Fruit fly (Drosophila melanogaster) whole organism, adult: ENCODE results near the gene Sil1.

Source experiments
- CG11617 ChIP-seq: fragments of 200-800 bp; sonication (Bioruptor generic); optimal IDR thresholded peaks from 2 replicates; lab custom pipeline; 2017; ENCODE audit warnings: mild to moderate bottlenecking, missing biosample characterization, missing genetic modification reagents, missing genetic modification characterization
- CG14711 ChIP-seq: fragments of 200-800 bp; sonication (Bioruptor generic); optimal IDR thresholded peaks from 2 replicates; lab custom pipeline; 2018; ENCODE audit warnings: missing biosample characterization, mild to moderate bottlenecking, missing genetic modification characterization, moderate library complexity
- CG1620 ChIP-seq: fragments of 200-800 bp; sonication (Bioruptor generic); optimal IDR thresholded peaks from 2 replicates; lab custom pipeline; 2016; ENCODE audit warnings: missing biosample characterization, missing genetic modification characterization
- CG33017 ChIP-seq: fragments of 200-800 bp; sonication (Bioruptor generic); optimal IDR thresholded peaks from 2 replicates; lab custom pipeline; 2018; ENCODE audit warnings: missing biosample characterization, mild to moderate bottlenecking, missing genetic modification characterization, moderate library complexity
- CG5204 ChIP-seq: fragments of 200-800 bp; sonication (Bioruptor generic); optimal IDR thresholded peaks from 2 replicates; lab custom pipeline; 2016; ENCODE audit warnings: missing biosample characterization, missing genetic modification characterization
- CG7045 ChIP-seq: fragments of 200-800 bp; sonication (Bioruptor generic); optimal IDR thresholded peaks from 2 replicates; lab custom pipeline; 2017; ENCODE audit warnings: missing biosample characterization, mild to moderate bottlenecking, missing genetic modification characterization
- CG7101 ChIP-seq: fragments of 200-800 bp; sonication (Bioruptor generic); optimal IDR thresholded peaks from 2 replicates; lab custom pipeline; 2018; ENCODE audit warnings: missing biosample characterization, mild to moderate bottlenecking, missing genetic modification characterization, moderate library complexity
- Clk ChIP-seq: fragments of 200-800 bp; sonication (Bioruptor generic); optimal IDR thresholded peaks from 2 replicates; lab custom pipeline; 2017; ENCODE audit warnings: missing biosample characterization, missing genetic modification characterization
- Crg-1 ChIP-seq: fragments of 200-800 bp; sonication (Bioruptor generic); optimal IDR thresholded peaks from 2 replicates; lab custom pipeline; 2016; ENCODE audit warnings: missing biosample characterization, missing genetic modification characterization
- Hr96 ChIP-seq: fragments of 200-800 bp; sonication (Bioruptor generic); optimal IDR thresholded peaks from 2 replicates; lab custom pipeline; 2016; ENCODE audit warnings: missing biosample characterization, missing genetic modification characterization
- Mnt ChIP-seq: fragments of 200-800 bp; sonication (Bioruptor generic); optimal IDR thresholded peaks from 2 replicates; lab custom pipeline; 2016; ENCODE audit warnings: missing biosample characterization, mild to moderate bottlenecking, missing genetic modification characterization
- bab1 ChIP-seq: fragments of 200-800 bp; sonication (Bioruptor generic); optimal IDR thresholded peaks from 3 replicates; lab custom pipeline; 2019; ENCODE audit warnings: missing biosample characterization, mild to moderate bottlenecking, missing genetic modification characterization, moderate library complexity
- cic ChIP-seq: fragments of 200-800 bp; sonication (Bioruptor generic); optimal IDR thresholded peaks from 2 replicates; lab custom pipeline; 2017; ENCODE audit warnings: missing biosample characterization, mild to moderate bottlenecking, missing genetic modification characterization, moderate library complexity
- cnc ChIP-seq, 2 experiments: fragments of >200 bp; optimal IDR thresholded peaks; 2 replicates each; lab custom pipeline; 2017
- kay ChIP-seq: fragments of 200-800 bp; sonication (Bioruptor generic); peaks from one replicate; lab custom pipeline; 2016; ENCODE audit warnings: missing biosample characterization, missing genetic modification characterization, borderline replicate concordance
- ovo ChIP-seq: fragments of 200-800 bp; sonication (Bioruptor generic); optimal IDR thresholded peaks from 2 replicates; lab custom pipeline; 2016; ENCODE audit warnings: missing biosample characterization, missing genetic modification characterization
- pad ChIP-seq: fragments of 200-800 bp; sonication (Bioruptor generic); optimal IDR thresholded peaks from 3 replicates; lab custom pipeline; 2017; ENCODE audit warnings: missing biosample characterization, missing genetic modification characterization, mild to moderate bottlenecking, moderate library complexity, missing genetic modification reagents
- tj ChIP-seq: fragments of 200-800 bp; sonication (Bioruptor generic); optimal IDR thresholded peaks from 3 replicates; lab custom pipeline; 2017; ENCODE audit warnings: missing biosample characterization, mild to moderate bottlenecking, missing genetic modification characterization, moderate library complexity
- toe ChIP-seq: fragments of 200-800 bp; sonication (Bioruptor generic); optimal IDR thresholded peaks from 2 replicates; lab custom pipeline; 2016; ENCODE audit warnings: missing biosample characterization, missing genetic modification characterization

Gene Sil1

dm6 chr3R:25241507-25242070, 6.3 kb upstream of the Sil1 start, which contains the start of gene CG11854:
Gene CG11854 (plus strand): TSS chr3R:25242020.
- TF ChIP-seq pad (GFP tag; lab: Kevin White, UChicago): no peak
- TF ChIP-seq Mnt (GFP tag; lab: Kevin White, UChicago): no peak
- no peak for TF ChIP-seq Crg-1 (GFP tag; lab: Kevin White, UChicago)
- no peak for TF ChIP-seq cnc (optimal IDR thresholded peaks at IDR 0.05; lab: Kevin White, UChicago)
- no peak for TF ChIP-seq kay (GFP tag; lab: Kevin White, UChicago)
- TF ChIP-seq CG5204 (GFP tag; lab: Kevin White, UChicago): no peak
- TF ChIP-seq CG14711 (tag; lab: Kevin White, UChicago): no peak
- TF ChIP-seq CG1620 (GFP tag; lab: Kevin White, UChicago): no peak
- TF ChIP-seq Hr96 (GFP tag; lab: Kevin White, UChicago): no peak
- no peak for TF ChIP-seq bab1

dm6 chr3R:25239880-25240279, 4.6 kb upstream of the Sil1 start, which contains the start of gene to:
Gene to (plus strand): TSS chr3R:25240180.
- TF ChIP-seq kay (GFP tag; lab: Kevin White, UChicago): no peak
- TF ChIP-seq CG14711 (tag; lab: Kevin White, UChicago): no peak
- TF ChIP-seq Mnt (GFP tag; lab: Kevin White, UChicago): no peak

dm6 chr3R:25238771-25239700, 3.7 kb upstream of the Sil1 start:
- TF ChIP-seq Crg-1 (GFP tag; lab: Kevin White, UChicago) (no peak), bab1 (no peak)

dm6 chr3R:25237314-25237713, 2.0 kb upstream of the Sil1 start, which contains the start of gene Jhbp7:
Gene Jhbp7 (plus strand): TSS chr3R:25237614.
- no peak for TF ChIP-seq kay (GFP tag; lab: Kevin White, UChicago)
- TF ChIP-seq CG1620 (GFP tag; lab: Kevin White, UChicago): no peak
- TF ChIP-seq Mnt (GFP tag; lab: Kevin White, UChicago): no peak
- no peak for TF ChIP-seq CG33017
- no peak for TF ChIP-seq CG7045 (GFP tag; lab: Kevin White, UChicago)
- no peak for TF ChIP-seq toe
- no peak for TF ChIP-seq Hr96 (GFP tag; lab: Kevin White, UChicago)
- no peak for TF ChIP-seq cic (GFP tag; lab: Kevin White, UChicago)
- no peak for TF ChIP-seq cnc (optimal IDR thresholded peaks at IDR 0.05; lab: Kevin White, UChicago)
- no peak for TF ChIP-seq CG5204 (GFP tag; lab: Kevin White, UChicago)
- no peak for TF ChIP-seq Clk (GFP tag; lab: Kevin White, UChicago)
- TF ChIP-seq CG11617: no peak
- TF ChIP-seq tj (GFP tag; lab: Kevin White, UChicago): no peak
- no peak for TF ChIP-seq pad (GFP tag; lab: Kevin White, UChicago)
- no peak for TF ChIP-seq CG7101
- no peak for TF ChIP-seq CG14711 (tag; lab: Kevin White, UChicago)
- no peak for TF ChIP-seq ovo (GFP tag; lab: Kevin White, UChicago)

DNA sequence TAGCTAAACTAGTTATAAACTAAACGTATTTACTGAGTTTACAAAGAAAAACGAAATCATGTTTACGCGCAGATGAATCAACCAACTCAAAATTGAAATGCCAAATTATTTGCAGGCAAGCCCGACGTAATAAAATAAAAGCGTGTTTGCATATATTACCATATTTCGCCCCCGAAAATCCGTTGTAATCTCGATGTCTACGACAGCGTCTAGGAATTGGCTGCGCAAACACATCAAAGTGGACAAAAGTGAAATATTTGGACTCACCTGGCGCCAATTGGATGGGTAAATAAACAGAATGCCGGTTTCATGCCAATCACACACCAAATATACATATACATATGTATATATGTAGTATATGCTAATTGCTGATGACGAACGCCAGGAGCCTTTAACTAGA, 792 bp upstream of the Sil1 start:
- TF ChIP-seq toe: no peak
- TF ChIP-seq bab1: no peak
- TF ChIP-seq CG11617: no peak
- TF ChIP-seq pad (GFP tag; lab: Kevin White, UChicago): no peak
- no peak for TF ChIP-seq Crg-1 (GFP tag; lab: Kevin White, UChicago)
- no peak for TF ChIP-seq Clk (GFP tag; lab: Kevin White, UChicago)
- TF ChIP-seq CG7045 (GFP tag; lab: Kevin White, UChicago): no peak
- TF ChIP-seq CG7101: no peak
- TF ChIP-seq Hr96 (GFP tag; lab: Kevin White, UChicago): no peak
- TF ChIP-seq CG33017: no peak
- no peak for TF ChIP-seq CG14711 (tag; lab: Kevin White, UChicago)
- no peak for TF ChIP-seq CG1620 (GFP tag; lab: Kevin White, UChicago)
- TF ChIP-seq ovo (GFP tag; lab: Kevin White, UChicago): no peak

DNA sequence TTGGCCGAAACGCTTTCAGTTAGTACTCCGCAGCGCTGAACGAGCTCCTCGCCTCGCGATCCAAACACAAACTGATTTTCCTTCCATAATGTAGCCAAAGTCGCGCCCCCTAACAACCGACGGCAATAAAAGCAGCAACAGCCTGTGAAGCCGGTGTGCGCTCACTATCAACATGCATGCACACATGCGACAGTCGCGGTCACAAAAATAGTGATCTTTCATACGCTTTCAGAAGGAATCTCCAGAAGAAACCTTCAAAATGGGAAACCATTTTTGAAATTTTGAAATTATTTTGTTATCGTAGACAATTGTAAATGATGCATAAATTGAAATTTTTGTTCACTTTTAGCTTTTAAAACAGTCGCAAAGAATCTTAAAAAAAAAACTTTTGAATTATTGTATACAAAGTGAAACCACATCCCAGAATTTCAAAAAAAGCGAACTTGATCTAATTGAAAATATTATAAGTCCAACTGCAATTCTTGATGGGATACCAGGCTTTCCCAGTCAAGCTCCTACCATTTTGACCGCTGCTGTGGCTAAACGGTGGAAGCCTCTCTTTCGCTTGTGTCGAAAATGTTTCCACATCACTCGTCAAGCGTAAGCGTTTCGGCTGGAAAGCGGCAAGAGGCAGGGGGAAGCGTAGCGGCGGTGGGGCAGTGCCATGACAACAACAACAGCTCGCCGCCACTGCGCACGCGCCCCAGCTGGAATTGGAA, 2.9 kb downstream of the Sil1 start, which contains the start of gene Cad96Cb:
Cad96Cb (minus strand) TSS at position 51 of the 719 bp plus-strand sequence.
- TF ChIP-seq CG5204 (GFP tag; lab: Kevin White, UChicago) (no peak), bab1 (no peak), pad (GFP tag; lab: Kevin White, UChicago) (no peak), CG14711 (tag; lab: Kevin White, UChicago) (no peak), Hr96 (GFP tag; lab: Kevin White, UChicago) (no peak), CG33017 (no peak), CG11617 (no peak), ovo (GFP tag; lab: Kevin White, UChicago) (no peak), Crg-1 (GFP tag; lab: Kevin White, UChicago) (no peak), cic (GFP tag; lab: Kevin White, UChicago) (no peak), Mnt (GFP tag; lab: Kevin White, UChicago) (no peak)
